Worm (Caenorhabditis elegans) whole organism, L1 larva: ENCODE measurements around the gene T25B9.12.
A peak's percentile ranks its signal among the peaks of the same experiment; 100 is the strongest.

Experiments used
- F16B12.6 ChIP-seq: fragments of 150-350 bp; optimal IDR thresholded peaks from 2 replicates; lab custom pipeline; 2014; ENCODE audit warnings: missing biosample characterization, missing genetic modification characterization
- ama-1 ChIP-seq: fragments of 150-350 bp; optimal IDR thresholded peaks from 2 replicates; lab custom pipeline; 2014
- blmp-1 ChIP-seq: fragments of 150-350 bp; optimal IDR thresholded peaks from 2 replicates; lab custom pipeline; 2014; ENCODE audit warnings: missing biosample characterization, missing genetic modification characterization
- ceh-63 ChIP-seq: fragments of 200-800 bp; sonication (Bioruptor generic); optimal IDR thresholded peaks from 2 replicates; lab custom pipeline; 2018; ENCODE audit warnings: mild to moderate bottlenecking, missing genetic modification characterization, missing compliant biosample characterization
- ceh-90 ChIP-seq: sonication (generic microtip); optimal IDR thresholded peaks from 2 replicates; lab custom pipeline; 2016; ENCODE audit warnings: missing genetic modification characterization, missing compliant biosample characterization
- efl-1 ChIP-seq, 4 experiments: fragments of 150-350 bp; optimal IDR thresholded peaks in 3 of 4; peaks in 1 of 4; 1 replicate in 1 of 4; 2 replicates in 3 of 4; lab custom pipeline; 2014; ENCODE audit warnings: missing biosample characterization in 2 of 4, missing genetic modification characterization in 2 of 4, missing genetic modification reagents in 2 of 4
- hlh-17 ChIP-seq: fragments of 200-800 bp; sonication (Bioruptor generic); optimal IDR thresholded peaks from 2 replicates; lab custom pipeline; 2018; ENCODE audit warnings: missing genetic modification characterization, mild to moderate bottlenecking, missing compliant biosample characterization, moderate library complexity, borderline replicate concordance
- lin-15B ChIP-seq: fragments of 150-350 bp; sonication (generic microtip); optimal IDR thresholded peaks from 3 replicates; lab custom pipeline; 2014; ENCODE audit warnings: missing biosample characterization, missing genetic modification characterization
- nhr-77 ChIP-seq: fragments of 150-350 bp; optimal IDR thresholded peaks from 2 replicates; lab custom pipeline; 2014; ENCODE audit warnings: missing biosample characterization, missing genetic modification characterization
- nhr-84 ChIP-seq: sonication (generic microtip); optimal IDR thresholded peaks from 2 replicates; lab custom pipeline; 2017; ENCODE audit warnings: missing biosample characterization, missing genetic modification characterization
- nhr-85 ChIP-seq: sonication (generic microtip); peaks from one replicate; lab custom pipeline; 2016; ENCODE audit warnings: missing genetic modification characterization, inconsistent platforms, missing compliant biosample characterization
- snu-23 ChIP-seq: sonication (generic microtip); optimal IDR thresholded peaks from 2 replicates; lab custom pipeline; 2016; ENCODE audit warnings: missing genetic modification characterization, missing compliant biosample characterization
- unc-62 ChIP-seq: fragments of 150-350 bp; optimal IDR thresholded peaks from 2 replicates; lab custom pipeline; 2014; ENCODE audit warnings: missing biosample characterization, missing genetic modification reagents, missing genetic modification characterization
- unc-86 ChIP-seq: sonication (generic microtip); optimal IDR thresholded peaks from 2 replicates; lab custom pipeline; 2016; ENCODE audit warnings: missing genetic modification characterization, missing compliant biosample characterization

- TF ChIP-seq F16B12.6 (tag; lab: Kevin White, UChicago): no peak
- no peak for TF ChIP-seq unc-86 (tag; lab: Kevin White, UChicago)
- no peak for TF ChIP-seq snu-23 (GFP tag; lab: Kevin White, UChicago)
- no peak for TF ChIP-seq nhr-85 (tag; lab: Kevin White, UChicago)
- no peak for TF ChIP-seq ama-1 (lab: Kevin White, UChicago)
- TF ChIP-seq unc-62 (GFP tag; lab: Kevin White, UChicago): no peak
- TF ChIP-seq efl-1 (optimal IDR thresholded peaks at IDR 0.05; lab: Kevin White, UChicago): no peak
- TF ChIP-seq efl-1 (GFP tag; optimal IDR thresholded peaks at IDR 0.05 in 1 of 2; lab: Kevin White, UChicago): peak in 1 of 2 experiments; percentile 83
- TF ChIP-seq nhr-84 (tag; lab: Kevin White, UChicago): no peak
- no peak for TF ChIP-seq hlh-17 (GFP tag; lab: Kevin White, UChicago)
- TF ChIP-seq nhr-77: no peak
- TF ChIP-seq blmp-1 (tag; lab: Kevin White, UChicago): no peak
- TF ChIP-seq ceh-90: no peak
- TF ChIP-seq lin-15B (tag; lab: Kevin White, UChicago): no peak
- no peak for TF ChIP-seq ceh-63 (GFP tag; lab: Kevin White, UChicago)
These were observed 37.4 kb upstream of the T25B9.12 start, which contains the start of gene ZC168.2 for ce11 chrIV:10727734-10728133.
